Worm (Caenorhabditis elegans) whole organism, L3 larva: Measurements from ENCODE around the gene F58A3.4.

Experiments used
- ZK546.5 ChIP-seq: sonication (generic microtip); optimal IDR thresholded peaks from 2 replicates; lab custom pipeline; 2017; ENCODE audit warnings: missing biosample characterization, missing genetic modification characterization
- ama-1 ChIP-seq: fragments of 150-350 bp; optimal IDR thresholded peaks from 2 replicates; lab custom pipeline; 2018
- ceh-16 ChIP-seq: sonication (generic microtip); optimal IDR thresholded peaks from 2 replicates; lab custom pipeline; 2017; ENCODE audit warnings: missing biosample characterization, missing genetic modification characterization
- ceh-28 ChIP-seq: fragments of 150-350 bp; optimal IDR thresholded peaks from 2 replicates; lab custom pipeline; 2014; ENCODE audit warnings: missing biosample characterization, missing genetic modification reagents, missing genetic modification characterization
- ceh-82 ChIP-seq: fragments of 150-350 bp; optimal IDR thresholded peaks from 2 replicates; lab custom pipeline; 2014; ENCODE audit warnings: missing biosample characterization, missing genetic modification characterization
- daf-12 ChIP-seq: fragments of 150-350 bp; optimal IDR thresholded peaks from 2 replicates; lab custom pipeline; 2014; ENCODE audit warnings: missing biosample characterization, missing genetic modification reagents, missing genetic modification characterization
- egl-27 ChIP-seq: sonication (generic microtip); optimal IDR thresholded peaks from 4 replicates; lab custom pipeline; 2017; ENCODE audit warnings: missing biosample characterization, missing genetic modification reagents, missing genetic modification characterization
- egl-5 ChIP-seq: fragments of 150-350 bp; optimal IDR thresholded peaks from 2 replicates; lab custom pipeline; 2017; ENCODE audit warnings: missing biosample characterization, missing genetic modification reagents, missing genetic modification characterization, inconsistent platforms
- elt-2 ChIP-seq: sonication (generic microtip); optimal IDR thresholded peaks from 2 replicates; lab custom pipeline; 2016; ENCODE audit warnings: missing genetic modification reagents, mild to moderate bottlenecking, missing genetic modification characterization, missing compliant biosample characterization
- elt-3 ChIP-seq, 3 experiments: fragments of 150-350 bp in 1 of 3; sonication (generic microtip) in 2 of 3; optimal IDR thresholded peaks; 2 replicates in 2 of 3; 4 replicates in 1 of 3; lab custom pipeline; 2014 to 2017; ENCODE audit warnings: missing biosample characterization in 3 of 3, missing genetic modification characterization in 3 of 3
- eor-1 ChIP-seq, 2 experiments: fragments of 150-350 bp; optimal IDR thresholded peaks; 2 replicates each; lab custom pipeline; 2014 to 2018; ENCODE audit warnings: missing biosample characterization in 2 of 2, missing genetic modification characterization in 2 of 2
- fkh-2 ChIP-seq: fragments of 150-350 bp; optimal IDR thresholded peaks from 2 replicates; lab custom pipeline; 2014; ENCODE audit warnings: missing biosample characterization, missing genetic modification reagents, missing genetic modification characterization
- hmg-11 ChIP-seq: sonication (generic microtip); optimal IDR thresholded peaks from 2 replicates; lab custom pipeline; 2016; ENCODE audit warnings: missing genetic modification characterization, missing compliant biosample characterization
- lin-15B ChIP-seq: fragments of 150-350 bp; optimal IDR thresholded peaks from 2 replicates; lab custom pipeline; 2014; ENCODE audit warnings: missing biosample characterization, missing genetic modification characterization
- lin-39 ChIP-seq: fragments of 150-350 bp; optimal IDR thresholded peaks from 2 replicates; lab custom pipeline; 2018; ENCODE audit warnings: missing biosample characterization, missing genetic modification reagents, missing genetic modification characterization
- lsy-12 ChIP-seq: sonication (generic microtip); optimal IDR thresholded peaks from 2 replicates; lab custom pipeline; 2016; ENCODE audit warnings: mild to moderate bottlenecking, missing genetic modification characterization, missing compliant biosample characterization
- mdl-1 ChIP-seq: fragments of 150-350 bp; optimal IDR thresholded peaks from 2 replicates; lab custom pipeline; 2014; ENCODE audit warnings: missing biosample characterization, missing genetic modification characterization
- nfya-1 ChIP-seq: sonication (generic microtip); optimal IDR thresholded peaks from 2 replicates; lab custom pipeline; 2017; ENCODE audit warnings: missing genetic modification characterization, mild to moderate bottlenecking, missing compliant biosample characterization, antibody characterized with exemption, moderate library complexity; ENCODE audit not compliant: insufficient read depth
- nhr-23 ChIP-seq: fragments of 150-350 bp; optimal IDR thresholded peaks from 2 replicates; lab custom pipeline; 2014; ENCODE audit warnings: missing biosample characterization, missing genetic modification reagents, missing genetic modification characterization
- nhr-237 ChIP-seq: fragments of 150-350 bp; optimal IDR thresholded peaks from 2 replicates; lab custom pipeline; 2014; ENCODE audit warnings: missing biosample characterization, missing genetic modification characterization
- nhr-25 ChIP-seq: sonication (generic microtip); optimal IDR thresholded peaks from 2 replicates; lab custom pipeline; 2017; ENCODE audit warnings: missing biosample characterization, missing genetic modification characterization
- nhr-28 ChIP-seq: fragments of 150-350 bp; optimal IDR thresholded peaks from 2 replicates; lab custom pipeline; 2014; ENCODE audit warnings: missing biosample characterization, missing genetic modification characterization
- nhr-43 ChIP-seq: sonication (generic microtip); optimal IDR thresholded peaks from 2 replicates; lab custom pipeline; 2016; ENCODE audit warnings: mild to moderate bottlenecking, missing genetic modification characterization, missing compliant biosample characterization; ENCODE audit not compliant: poor library complexity, severe bottlenecking
- nhr-67 ChIP-seq: fragments of 150-350 bp; optimal IDR thresholded peaks from 2 replicates; lab custom pipeline; 2014; ENCODE audit warnings: missing biosample characterization, missing genetic modification characterization
- nhr-77 ChIP-seq: fragments of 150-350 bp; optimal IDR thresholded peaks from 2 replicates; lab custom pipeline; 2014; ENCODE audit warnings: missing biosample characterization, missing genetic modification characterization
- pha-4 ChIP-seq: fragments of 150-350 bp; optimal IDR thresholded peaks from 2 replicates; lab custom pipeline; 2014; ENCODE audit warnings: missing biosample characterization, missing genetic modification reagents, missing genetic modification characterization
- pqm-1 ChIP-seq: fragments of 150-350 bp; optimal IDR thresholded peaks from 2 replicates; lab custom pipeline; 2017; ENCODE audit warnings: missing biosample characterization, missing genetic modification characterization, inconsistent platforms
- tbx-2 ChIP-seq: sonication (generic microtip); optimal IDR thresholded peaks from 2 replicates; lab custom pipeline; 2016; ENCODE audit warnings: mild to moderate bottlenecking, missing genetic modification characterization, missing compliant biosample characterization
- unc-39 ChIP-seq: sonication (generic microtip); optimal IDR thresholded peaks from 4 replicates; lab custom pipeline; 2017; ENCODE audit warnings: missing biosample characterization, missing genetic modification characterization
- unc-62 ChIP-seq: fragments of 150-350 bp; sonication (generic microtip); optimal IDR thresholded peaks from 4 replicates; lab custom pipeline; 2014; ENCODE audit warnings: missing biosample characterization, missing genetic modification reagents, missing genetic modification characterization
- zag-1 ChIP-seq: fragments of 150-350 bp; optimal IDR thresholded peaks from 2 replicates; lab custom pipeline; 2014; ENCODE audit warnings: missing biosample characterization, missing genetic modification characterization
- ztf-11 ChIP-seq: fragments of 150-350 bp; optimal IDR thresholded peaks from 2 replicates; lab custom pipeline; 2014; ENCODE audit warnings: missing biosample characterization, missing genetic modification characterization
- ztf-4 ChIP-seq: fragments of 150-350 bp; optimal IDR thresholded peaks from 2 replicates; lab custom pipeline; 2014; ENCODE audit warnings: missing biosample characterization, missing genetic modification characterization

F58A3.4 gene

ce11 chrX:11028617-11029016 is 18.2 kb upstream of the F58A3.4 start, which contains the start of gene ldb-1:
ldb-1 (plus strand) TSS chrX:11028917.
- TF ChIP-seq elt-3 (tag; optimal IDR thresholded peaks at IDR 0.05; lab: Kevin White, UChicago) (no peak), pqm-1 (tag; lab: Kevin White, UChicago) (no peak), nhr-67 (tag; lab: Kevin White, UChicago) (no peak), unc-62 (GFP tag; lab: Kevin White, UChicago) (no peak), ama-1 (no peak), ztf-4 (tag; lab: Kevin White, UChicago) (no peak), hmg-11 (tag; lab: Kevin White, UChicago) (no peak)

ce11 chrX:11016100-11016499 is 5.6 kb upstream of the F58A3.4 start, which contains the start of gene egl-15:
egl-15 (plus strand) TSS chrX:11016400.
- no peak for TF ChIP-seq hmg-11 (tag; lab: Kevin White, UChicago)
- no peak for TF ChIP-seq elt-3 (tag; optimal IDR thresholded peaks at IDR 0.05; lab: Kevin White, UChicago)
- TF ChIP-seq nhr-23 (tag; lab: Kevin White, UChicago), result no peak
- TF ChIP-seq unc-39, result no peak
- TF ChIP-seq lin-39 (tag; lab: Kevin White, UChicago), result no peak
- TF ChIP-seq tbx-2, result no peak

ce11 chrX:11014394-11015280 is 4.2 kb upstream of the F58A3.4 start:
- TF ChIP-seq lin-39 (tag; lab: Kevin White, UChicago) (no peak), nhr-28 (no peak), nhr-43 (tag; lab: Kevin White, UChicago) (peak; percentile 37), ceh-82 (tag; lab: Kevin White, UChicago) (no peak), elt-3 (tag; optimal IDR thresholded peaks at IDR 0.05; lab: Kevin White, UChicago) (peak in 1 of 3 experiments; percentile 50), zag-1 (tag; lab: Kevin White, UChicago) (no peak), egl-27 (no peak), ceh-28 (peak; percentile 25), elt-2 (tag; lab: Kevin White, UChicago) (no peak), lsy-12 (tag; lab: Kevin White, UChicago) (no peak), ceh-16 (tag; lab: Kevin White, UChicago) (no peak), fkh-2 (tag; lab: Kevin White, UChicago) (no peak), nhr-237 (tag; lab: Kevin White, UChicago) (no peak), unc-39 (no peak), mdl-1 (no peak), ztf-11 (tag; lab: Kevin White, UChicago) (no peak), nhr-23 (tag; lab: Kevin White, UChicago) (peak; percentile 48), nhr-25 (tag; lab: Kevin White, UChicago) (peak; percentile 28)

ce11 chrX:11012337-11012736 is 1.9 kb upstream of the F58A3.4 start, which contains the start of gene F58A3.3:
F58A3.3 (plus strand) TSS chrX:11012637.
- no peak for TF ChIP-seq ceh-28
- no peak for TF ChIP-seq daf-12 (tag; lab: Kevin White, UChicago)
- TF ChIP-seq lin-15B, result no peak
- no peak for TF ChIP-seq nfya-1 (tag; lab: Kevin White, UChicago)
- TF ChIP-seq ceh-82 (tag; lab: Kevin White, UChicago), result no peak
- no peak for TF ChIP-seq lsy-12 (tag; lab: Kevin White, UChicago)
- no peak for TF ChIP-seq elt-3 (tag; optimal IDR thresholded peaks at IDR 0.05; lab: Kevin White, UChicago)
- TF ChIP-seq nhr-25 (tag; lab: Kevin White, UChicago), result no peak
- no peak for TF ChIP-seq ZK546.5 (tag; lab: Kevin White, UChicago)
- no peak for TF ChIP-seq egl-5 (tag; lab: Kevin White, UChicago)
- TF ChIP-seq unc-62 (GFP tag; lab: Kevin White, UChicago), result no peak
- no peak for TF ChIP-seq pha-4
- TF ChIP-seq, all 47 proteins: peak for 0

ce11 chrX:11008954-11009353 is 1.5 kb downstream of the F58A3.4 start, which contains the start of gene ttr-31:
ttr-31 (minus strand) TSS chrX:11009054.
- TF ChIP-seq eor-1 (tag; optimal IDR thresholded peaks at IDR 0.05; lab: Kevin White, UChicago) (no peak), fkh-2 (tag; lab: Kevin White, UChicago) (no peak), unc-62 (GFP tag; lab: Kevin White, UChicago) (no peak), nhr-28 (no peak), hmg-11 (tag; lab: Kevin White, UChicago) (no peak), nhr-77 (tag; lab: Kevin White, UChicago) (no peak)
